Worm (Caenorhabditis elegans): ENCODE data around the gene fbxc-42.
"Not testable (repeated sequence)": the region's sequence is repeated elsewhere in the genome, so short reads cannot be mapped to it uniquely, and the experiment has no call there.

Gene fbxc-42

DNA sequence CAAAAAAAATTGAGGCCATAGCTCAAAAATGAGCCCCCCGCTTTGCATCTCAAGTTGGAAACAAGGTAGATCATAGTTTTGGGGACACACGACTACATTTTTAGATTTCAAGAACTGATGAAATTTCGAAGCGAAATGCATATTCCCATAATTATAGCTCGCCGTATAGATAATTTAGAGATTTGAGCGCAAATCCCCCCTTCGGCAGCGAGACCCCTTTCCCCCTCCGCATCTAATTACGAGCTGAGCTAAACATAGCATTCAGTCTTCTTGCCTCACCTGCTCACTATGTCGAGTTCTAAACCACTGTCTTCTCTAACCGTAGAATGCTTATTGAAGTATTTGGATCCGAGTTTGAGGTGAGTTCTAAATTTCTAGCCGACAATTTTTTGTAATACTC is 12.3 kb upstream of the fbxc-42 start, which contains the start of the genes fbxc-17 and fbxc-15:
Gene fbxc-17 (minus strand): TSS at position 101 of the 400 bp plus-strand sequence.
Gene fbxc-15 (plus strand): TSS at position 289 of the 400 bp plus-strand sequence.
- TF ChIP-seq dpl-1 (GFP tag; optimal IDR thresholded peaks at IDR 0.05) (no peak), ceh-90 (tag; optimal IDR thresholded peaks at IDR 0.05) (no peak), nhr-84 (tag; optimal IDR thresholded peaks at IDR 0.05) (no peak), ceh-88 (GFP tag; IDR thresholded peaks at IDR 0.05) (no peak), unc-30 (tag; optimal IDR thresholded peaks at IDR 0.05) (no peak), fos-1 (tag; optimal IDR thresholded peaks at IDR 0.05) (no peak), skn-1 (tag; optimal IDR thresholded peaks at IDR 0.05) (no peak), irx-1 (tag; optimal IDR thresholded peaks at IDR 0.05) (no peak), ets-5 (GFP tag; IDR thresholded peaks at IDR 0.05) (no peak), mep-1 (tag; optimal IDR thresholded peaks at IDR 0.05) (no peak), zag-1 (tag; optimal IDR thresholded peaks at IDR 0.05) (no peak), lin-13 (GFP tag; optimal IDR thresholded peaks at IDR 0.05) (no peak), nhr-11 (tag; optimal IDR thresholded peaks at IDR 0.05) (no peak), aly-2 (tag; optimal IDR thresholded peaks at IDR 0.05) (no peak), fkh-10 (GFP tag; optimal IDR thresholded peaks at IDR 0.05) (no peak), fkh-4 (tag; optimal IDR thresholded peaks at IDR 0.05; ENCODE audit: borderline replicate concordance) (no peak), lin-35 (GFP tag; optimal IDR thresholded peaks at IDR 0.05) (no peak)

DNA sequence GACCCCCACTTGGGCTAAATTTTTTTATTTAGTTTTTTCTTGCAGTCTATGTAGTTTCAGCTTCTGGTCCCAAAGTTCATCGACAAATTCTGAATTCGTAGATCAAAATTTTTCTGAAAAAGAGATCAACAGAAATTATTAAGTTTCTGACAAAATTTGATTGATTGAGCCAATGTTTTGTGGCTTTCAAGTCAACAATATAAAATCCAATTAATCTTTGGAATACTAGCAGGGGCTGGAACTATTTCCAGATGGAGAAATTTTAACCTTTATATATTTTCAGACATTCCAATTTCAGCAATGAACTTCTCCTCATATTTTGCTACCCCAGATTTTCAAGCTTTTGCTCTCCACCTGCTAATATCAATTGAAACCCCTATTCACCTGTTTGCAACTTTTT is 8.6 kb upstream of the fbxc-42 start, which contains the start of gene srh-274:
Gene srh-274 (plus strand): TSS at position 301 of the 400 bp plus-strand sequence.
- no peak for TF ChIP-seq nhr-11 (tag; optimal IDR thresholded peaks at IDR 0.05)
- TF ChIP-seq ceh-8 (GFP tag; optimal IDR thresholded peaks at IDR 0.05): no peak
- TF ChIP-seq snu-23 (GFP tag; optimal IDR thresholded peaks at IDR 0.05): no peak
- no peak for TF ChIP-seq ztf-4 (tag; optimal IDR thresholded peaks at IDR 0.05)
- TF ChIP-seq fkh-10 (GFP tag; optimal IDR thresholded peaks at IDR 0.05): no peak
- no peak for TF ChIP-seq aha-1 (tag; optimal IDR thresholded peaks at IDR 0.05)
- TF ChIP-seq fos-1 (tag; optimal IDR thresholded peaks at IDR 0.05): no peak
- no peak for TF ChIP-seq efl-1 (optimal IDR thresholded peaks at IDR 0.05)
- TF ChIP-seq efl-1 (GFP tag; optimal IDR thresholded peaks at IDR 0.05 in 1 of 2): no peak
- no peak for TF ChIP-seq sptf-1 (tag; optimal IDR thresholded peaks at IDR 0.05)
- no peak for TF ChIP-seq unc-98 (GFP tag; IDR thresholded peaks at IDR 0.05)

DNA sequence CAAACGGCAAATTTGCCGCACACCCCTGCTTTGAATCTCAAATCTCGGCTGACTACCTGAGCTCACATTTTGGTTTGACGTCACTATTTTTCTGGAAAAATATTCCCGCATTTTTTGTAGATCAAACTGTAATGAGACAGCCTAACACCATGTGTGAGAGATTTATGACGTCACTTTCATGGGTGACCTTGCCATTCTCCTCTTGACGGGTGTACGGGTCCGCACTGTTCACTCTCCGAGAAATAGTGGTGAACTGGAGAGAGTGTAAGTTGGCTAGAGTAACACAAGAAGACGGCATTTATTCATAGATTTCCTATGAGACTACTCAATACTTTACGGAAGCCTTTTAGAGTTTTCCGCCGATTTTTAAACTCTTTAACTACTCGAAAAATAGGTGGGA is 5.7 kb upstream of the fbxc-42 start, which contains the start of gene fbxc-40:
Gene fbxc-40 (plus strand): TSS at position 301 of the 400 bp plus-strand sequence.
- TF ChIP-seq pag-3 (tag; optimal IDR thresholded peaks at IDR 0.05; ENCODE audit: borderline replicate concordance, insufficient read depth); nhr-84 (tag; optimal IDR thresholded peaks at IDR 0.05); lin-39 (tag; optimal IDR thresholded peaks at IDR 0.05): not testable (repeated sequence)

DNA sequence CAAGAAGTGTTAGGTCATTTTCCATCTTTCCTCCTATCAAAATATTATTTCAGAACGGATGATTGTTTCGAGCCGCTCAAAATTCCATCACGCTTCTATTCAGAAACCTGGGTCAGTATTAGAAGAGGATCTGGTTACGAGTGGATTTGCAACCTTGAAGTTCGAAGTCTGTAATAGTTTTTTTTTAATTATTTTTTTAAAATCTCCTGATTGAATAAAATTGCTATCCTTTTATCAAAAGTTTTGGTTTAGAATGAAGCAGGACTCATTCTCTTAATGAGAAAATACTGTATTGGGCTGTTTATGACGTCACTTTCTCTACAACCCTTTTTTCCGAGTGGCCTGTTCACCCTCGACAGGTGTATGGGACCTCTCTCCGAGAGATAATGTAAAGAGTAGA is 3.0 kb upstream of the fbxc-42 start, which contains the start of gene fbxc-39:
Gene fbxc-39 (plus strand): TSS at position 301 of the 400 bp plus-strand sequence.
- TF ChIP-seq zip-4 (GFP tag; optimal IDR thresholded peaks at IDR 0.05) (no peak), efl-1 (optimal IDR thresholded peaks at IDR 0.05) (no peak), efl-1 (GFP tag; optimal IDR thresholded peaks at IDR 0.05 in 1 of 2) (no peak), egl-13 (tag; optimal IDR thresholded peaks at IDR 0.05) (no peak), nhr-71 (tag; optimal IDR thresholded peaks at IDR 0.05) (no peak), nhr-11 (tag; optimal IDR thresholded peaks at IDR 0.05) (no peak), sox-4 (tag; optimal IDR thresholded peaks at IDR 0.05) (no peak), jun-1 (tag; optimal IDR thresholded peaks at IDR 0.05) (no peak), nhr-19 (GFP tag; conservative IDR thresholded peaks at IDR 0.05) (no peak), unc-130 (tag; optimal IDR thresholded peaks at IDR 0.05) (no peak), ceh-88 (GFP tag; IDR thresholded peaks at IDR 0.05) (no peak), lin-39 (tag; optimal IDR thresholded peaks at IDR 0.05) (no peak), C16A3.4 (tag; optimal IDR thresholded peaks at IDR 0.05) (no peak), sup-37 (GFP tag; optimal IDR thresholded peaks at IDR 0.05) (no peak), xbp-1 (tag; optimal IDR thresholded peaks at IDR 0.05) (no peak), mab-9 (GFP tag; IDR thresholded peaks at IDR 0.05) (no peak), ces-1 (GFP tag; optimal IDR thresholded peaks at IDR 0.05) (no peak), egl-27 (tag; optimal IDR thresholded peaks at IDR 0.05) (no peak)
